Fruit fly (Drosophila melanogaster) whole organism, embryonic: ENCODE data around the gene LSm3.

Experiments
- BtbVII ChIP-seq: fragments of 200-800 bp; sonication (Bioruptor generic); optimal IDR thresholded peaks from 3 replicates; lab custom pipeline; 2017; ENCODE audit warnings: missing biosample characterization, mild to moderate bottlenecking, missing genetic modification characterization
- CG10321 ChIP-seq: fragments of 200-800 bp; sonication (Bioruptor generic); IDR thresholded peaks from 2 replicates; pipeline ENCODE4 v1.3.6; 2022; ENCODE audit warnings: missing biosample characterization, missing genetic modification characterization
- CG10462 ChIP-seq: fragments of 200-800 bp; sonication (Bioruptor generic); optimal IDR thresholded peaks from 2 replicates; lab custom pipeline; 2016; ENCODE audit warnings: missing biosample characterization, missing genetic modification characterization
- CG11723 ChIP-seq: fragments of 200-800 bp; sonication (Bioruptor generic); optimal IDR thresholded peaks from 2 replicates; lab custom pipeline; 2017; ENCODE audit warnings: missing biosample characterization, mild to moderate bottlenecking, missing genetic modification characterization
- CG12942 ChIP-seq: fragments of 200-800 bp; sonication (Bioruptor generic); optimal IDR thresholded peaks from 3 replicates; lab custom pipeline; 2016; ENCODE audit warnings: missing biosample characterization, missing genetic modification characterization
- CG13424 ChIP-seq: fragments of 200-800 bp; sonication (Bioruptor generic); optimal IDR thresholded peaks from 2 replicates; lab custom pipeline; 2019; ENCODE audit warnings: missing biosample characterization, mild to moderate bottlenecking, missing genetic modification characterization, moderate library complexity
- CG13624 ChIP-seq: fragments of 200-800 bp; sonication (Bioruptor generic); optimal IDR thresholded peaks from 2 replicates; lab custom pipeline; 2016; ENCODE audit warnings: missing biosample characterization, missing genetic modification characterization
- CG15514 ChIP-seq: fragments of 200-800 bp; sonication (Bioruptor generic); optimal IDR thresholded peaks from 3 replicates; lab custom pipeline; 2017; ENCODE audit warnings: missing biosample characterization, missing genetic modification characterization, mild to moderate bottlenecking, moderate library complexity, missing genetic modification reagents
- CG15601 ChIP-seq: fragments of 200-800 bp; sonication (Bioruptor generic); optimal IDR thresholded peaks from 3 replicates; lab custom pipeline; 2019; ENCODE audit warnings: missing biosample characterization, mild to moderate bottlenecking, missing genetic modification characterization, moderate library complexity
- CG16863 ChIP-seq: fragments of 200-800 bp; sonication (Bioruptor generic); optimal IDR thresholded peaks from 3 replicates; lab custom pipeline; 2016; ENCODE audit warnings: missing biosample characterization, missing genetic modification characterization
- CG17328 ChIP-seq: fragments of 200-800 bp; sonication (Bioruptor generic); IDR thresholded peaks from 2 replicates; pipeline ENCODE4 v1.3.6; 2022; ENCODE audit warnings: missing biosample characterization, missing genetic modification characterization
- CG17612 ChIP-seq: fragments of 200-800 bp; sonication (Bioruptor generic); IDR thresholded peaks from 2 replicates; pipeline ENCODE4 v1.3.6; 2022; ENCODE audit warnings: missing biosample characterization, missing genetic modification characterization
- CG18262 ChIP-seq: fragments of 200-800 bp; optimal IDR thresholded peaks from 3 replicates; lab custom pipeline; 2019; ENCODE audit warnings: missing biosample characterization, mild to moderate bottlenecking, missing genetic modification characterization, moderate library complexity
- CG7745 ChIP-seq: fragments of 200-800 bp; sonication (Bioruptor generic); optimal IDR thresholded peaks from 2 replicates; lab custom pipeline; 2018; ENCODE audit warnings: missing biosample characterization, mild to moderate bottlenecking, missing genetic modification characterization, moderate library complexity
- CG7928 ChIP-seq: fragments of 200-800 bp; sonication (Bioruptor generic); optimal IDR thresholded peaks from 2 replicates; lab custom pipeline; 2017; ENCODE audit warnings: missing biosample characterization, mild to moderate bottlenecking, missing genetic modification characterization
- CG8388 ChIP-seq: fragments of 200-800 bp; sonication (Bioruptor generic); optimal IDR thresholded peaks from 2 replicates; lab custom pipeline; 2019; ENCODE audit warnings: missing biosample characterization, mild to moderate bottlenecking, missing genetic modification characterization, moderate library complexity
- CG9876 ChIP-seq: fragments of 200-800 bp; sonication (Bioruptor generic); optimal IDR thresholded peaks from 2 replicates; lab custom pipeline; 2016; ENCODE audit warnings: missing biosample characterization, missing genetic modification characterization
- Chrac-16 ChIP-seq: fragments of 200-800 bp; sonication (Bioruptor generic); optimal IDR thresholded peaks from 3 replicates; lab custom pipeline; 2016; ENCODE audit warnings: missing biosample characterization, missing genetic modification characterization
- Dbx ChIP-seq: fragments of 200-800 bp; sonication (Bioruptor generic); IDR thresholded peaks from 3 replicates; pipeline ENCODE4 v1.3.6; 2022; ENCODE audit warnings: missing biosample characterization, missing genetic modification characterization
- Doc2 ChIP-seq: fragments of 200-800 bp; sonication (Bioruptor generic); IDR thresholded peaks from 2 replicates; pipeline ENCODE4 v1.3.6; 2022; ENCODE audit warnings: missing biosample characterization, missing genetic modification characterization
- HLH54F ChIP-seq: fragments of 200-800 bp; sonication (Bioruptor generic); optimal IDR thresholded peaks from 3 replicates; lab custom pipeline; 2016; ENCODE audit warnings: missing biosample characterization, missing genetic modification characterization
- HLHmδ ChIP-seq: fragments of 200-800 bp; sonication (Bioruptor generic); optimal IDR thresholded peaks from 2 replicates; lab custom pipeline; 2018; ENCODE audit warnings: missing biosample characterization, mild to moderate bottlenecking, missing genetic modification characterization, moderate library complexity
- Hey ChIP-seq: fragments of 200-800 bp; sonication (Bioruptor generic); optimal IDR thresholded peaks from 3 replicates; lab custom pipeline; 2018; ENCODE audit warnings: missing biosample characterization, mild to moderate bottlenecking, missing genetic modification characterization
- Hr78 ChIP-seq, 2 experiments: fragments of 200-800 bp in 1 of 2; fragments of >200 bp in 1 of 2; sonication (Bioruptor generic) in 1 of 2; optimal IDR thresholded peaks; 2 replicates each; lab custom pipeline; 2017 to 2019; ENCODE audit warnings: missing biosample characterization in 2 of 2, missing genetic modification characterization in 2 of 2, mild to moderate bottlenecking in 1 of 2, moderate library complexity in 1 of 2
- Hsf ChIP-seq: fragments of 200-800 bp; sonication (Bioruptor generic); optimal IDR thresholded peaks from 3 replicates; lab custom pipeline; 2016; ENCODE audit warnings: missing biosample characterization, missing genetic modification characterization
- MESR4 ChIP-seq: fragments of 200-800 bp; sonication (Bioruptor generic); optimal IDR thresholded peaks from 2 replicates; lab custom pipeline; 2018; ENCODE audit warnings: missing biosample characterization, mild to moderate bottlenecking, missing genetic modification characterization, moderate library complexity
- Max ChIP-seq: fragments of 200-800 bp; sonication (Bioruptor generic); optimal IDR thresholded peaks from 2 replicates; lab custom pipeline; 2016; ENCODE audit warnings: missing biosample characterization, mild to moderate bottlenecking, missing genetic modification characterization
- Med ChIP-seq: fragments of 200-800 bp; sonication (Bioruptor generic); peaks from one replicate; lab custom pipeline; 2016; ENCODE audit warnings: missing biosample characterization, missing genetic modification characterization, mild to moderate bottlenecking, inconsistent platforms, moderate library complexity
- NC2β ChIP-seq: fragments of 200-800 bp; sonication (Bioruptor generic); optimal IDR thresholded peaks from 2 replicates; lab custom pipeline; 2016; ENCODE audit warnings: missing biosample characterization, missing genetic modification characterization
- Neu2 ChIP-seq: fragments of 200-800 bp; sonication (Bioruptor generic); optimal IDR thresholded peaks from 3 replicates; lab custom pipeline; 2016; ENCODE audit warnings: missing biosample characterization, missing genetic modification characterization, borderline replicate concordance
- PHDP ChIP-seq: fragments of 200-800 bp; sonication (Bioruptor generic); optimal IDR thresholded peaks from 3 replicates; lab custom pipeline; 2018; ENCODE audit warnings: missing biosample characterization, mild to moderate bottlenecking, missing genetic modification characterization, moderate library complexity
- Sin3A ChIP-seq: fragments of >200 bp; optimal IDR thresholded peaks from 2 replicates; lab custom pipeline; 2018
- TFAM ChIP-seq: fragments of 200-800 bp; sonication (Bioruptor generic); optimal IDR thresholded peaks from 2 replicates; lab custom pipeline; 2017; ENCODE audit warnings: missing biosample characterization, missing genetic modification characterization, inconsistent platforms
- bowl ChIP-seq: fragments of 200-800 bp; sonication (Bioruptor generic); IDR thresholded peaks from 2 replicates; pipeline ENCODE4 v1.3.6; 2022; ENCODE audit warnings: missing biosample characterization, missing genetic modification characterization
- cas ChIP-seq: fragments of 200-800 bp; sonication (Bioruptor generic); IDR thresholded peaks from 2 replicates; pipeline ENCODE4 v1.3.6; 2022; ENCODE audit warnings: missing biosample characterization, missing genetic modification characterization
- crc ChIP-seq: fragments of 200-800 bp; sonication (Bioruptor generic); optimal IDR thresholded peaks from 2 replicates; lab custom pipeline; 2016; ENCODE audit warnings: missing biosample characterization, missing genetic modification characterization
- dati ChIP-seq: fragments of 200-800 bp; sonication (Bioruptor generic); IDR thresholded peaks from 2 replicates; pipeline ENCODE4 v1.3.6; 2022; ENCODE audit warnings: missing biosample characterization, missing genetic modification characterization
- ems ChIP-seq: fragments of 200-800 bp; sonication (Bioruptor generic); optimal IDR thresholded peaks from 3 replicates; lab custom pipeline; 2016; ENCODE audit warnings: missing biosample characterization, missing genetic modification characterization
- gfzf ChIP-seq: fragments of 200-800 bp; sonication (Bioruptor generic); optimal IDR thresholded peaks from 2 replicates; lab custom pipeline; 2016; ENCODE audit warnings: missing biosample characterization, mild to moderate bottlenecking, missing genetic modification characterization, moderate library complexity
- lbe ChIP-seq: fragments of 200-800 bp; sonication (Bioruptor generic); optimal IDR thresholded peaks from 2 replicates; lab custom pipeline; 2016; ENCODE audit warnings: missing biosample characterization, mild to moderate bottlenecking, missing genetic modification characterization
- otp ChIP-seq: fragments of 200-800 bp; sonication (Bioruptor generic); IDR thresholded peaks from 3 replicates; pipeline ENCODE4, ENCODE4 v1.3.6; 2022; ENCODE audit warnings: missing biosample characterization, missing genetic modification characterization
- scrt ChIP-seq: fragments of 200-800 bp; sonication (Bioruptor generic); optimal IDR thresholded peaks from 2 replicates; lab custom pipeline; 2018; ENCODE audit warnings: missing biosample characterization, mild to moderate bottlenecking, missing genetic modification characterization, moderate library complexity
- sens-2 ChIP-seq: fragments of 200-800 bp; sonication (Bioruptor generic); IDR thresholded peaks from 2 replicates; pipeline ENCODE4 v1.3.6; 2022; ENCODE audit warnings: missing biosample characterization, missing genetic modification characterization
- sisA ChIP-seq: fragments of 200-800 bp; sonication (Bioruptor generic); IDR thresholded peaks from 2 replicates; pipeline ENCODE4 v1.3.6; 2022; ENCODE audit warnings: missing biosample characterization, missing genetic modification characterization
- slbo ChIP-seq: fragments of 200-800 bp; sonication (Bioruptor generic); IDR thresholded peaks from 2 replicates; pipeline ENCODE4 v1.3.6; 2022; ENCODE audit warnings: missing biosample characterization, missing genetic modification characterization
- tin ChIP-seq: fragments of 200-800 bp; sonication (Bioruptor generic); optimal IDR thresholded peaks from 3 replicates; lab custom pipeline; 2016; ENCODE audit warnings: missing biosample characterization, missing genetic modification characterization
- tio ChIP-seq: fragments of 200-800 bp; sonication (Bioruptor generic); optimal IDR thresholded peaks from 2 replicates; lab custom pipeline; 2017; ENCODE audit warnings: missing biosample characterization, missing genetic modification characterization, inconsistent platforms
- tup ChIP-seq: fragments of 200-800 bp; sonication (Bioruptor generic); optimal IDR thresholded peaks from 2 replicates; lab custom pipeline; 2016; ENCODE audit warnings: missing biosample characterization, mild to moderate bottlenecking, missing genetic modification characterization, moderate library complexity
- vvl ChIP-seq: fragments of 200-800 bp; sonication (Bioruptor generic); IDR thresholded peaks from 2 replicates; pipeline ENCODE4 v1.3.6; 2022; ENCODE audit warnings: missing biosample characterization, missing genetic modification characterization

The LSm3 gene

DNA sequence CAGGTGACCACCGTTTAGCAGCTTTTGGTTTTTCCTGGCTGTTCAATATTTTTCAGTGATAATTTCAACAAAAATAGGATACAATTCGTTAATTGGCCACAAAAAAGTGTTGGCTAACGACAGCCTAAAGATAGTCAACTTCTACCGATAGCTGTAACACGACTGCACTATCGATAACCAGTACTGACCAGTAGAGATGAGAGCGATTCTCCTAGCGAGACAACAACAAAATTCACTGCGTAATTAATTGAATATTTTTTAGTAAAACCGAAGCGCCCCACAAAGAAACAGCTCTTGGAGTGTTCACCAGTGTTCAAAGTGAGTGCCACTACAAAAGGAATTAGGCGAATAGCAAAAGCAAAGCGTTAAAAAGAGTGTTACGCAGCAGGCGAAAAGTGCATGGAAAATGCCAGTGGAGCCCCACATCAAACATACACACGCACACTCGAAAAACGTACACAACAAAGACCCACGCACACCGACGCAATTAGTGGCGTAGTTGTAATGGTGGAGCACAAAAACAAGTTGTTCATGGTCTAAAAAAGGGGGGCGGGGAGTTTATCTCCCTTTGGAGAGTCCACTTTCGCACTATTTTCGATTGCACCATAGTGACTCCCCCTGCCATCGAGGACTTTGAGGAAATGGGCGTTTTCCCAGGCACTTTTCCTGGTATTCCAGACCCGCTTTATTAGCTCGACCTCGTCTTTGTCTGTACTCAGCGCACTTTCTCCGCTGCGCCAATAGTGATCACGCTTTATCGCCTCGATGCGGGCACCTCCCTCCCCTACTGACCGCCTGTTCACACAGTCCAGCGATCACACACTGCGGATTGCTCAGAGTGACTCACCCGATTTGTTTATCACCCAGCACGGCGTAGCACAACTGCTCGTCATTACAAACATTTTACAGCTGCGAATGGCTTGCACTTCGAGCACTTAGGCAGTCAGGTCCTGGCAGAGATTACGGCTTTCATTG lies 3.0 kb upstream of the LSm3 start, which contains the start of the genes Epp and Rab7 (continued):
- no peak for TF ChIP-seq Hr78 (GFP tag; optimal IDR thresholded peaks at IDR 0.05; lab: Kevin White, UChicago)
- TF ChIP-seq tin (GFP tag; lab: Kevin White, UChicago), result peak; percentile 10
- no peak for TF ChIP-seq CG7928
- TF ChIP-seq ems (GFP tag; lab: Kevin White, UChicago), result peak; percentile 68
- TF ChIP-seq Hsf (GFP tag; lab: Kevin White, UChicago), result peak; percentile 7
- TF ChIP-seq MESR4 (GFP tag; lab: Kevin White, UChicago), result peak; percentile 99
- no peak for TF ChIP-seq Neu2
- TF ChIP-seq CG8388 (GFP tag; lab: Kevin White, UChicago), result no peak
- TF ChIP-seq vvl (GFP tag; lab: Robert Waterston, UW), result peak; percentile 63
- TF ChIP-seq CG10321 (GFP tag; lab: Robert Waterston, UW), result peak; percentile 46; the same call in 1 of the 2 replicates
- TF ChIP-seq CG13624, result peak; percentile 97
- no peak for TF ChIP-seq Hey
- TF ChIP-seq CG18262 (tag; lab: Kevin White, UChicago), result peak; percentile 15
- no peak for TF ChIP-seq HLHmδ
- TF ChIP-seq gfzf, result peak; percentile 20
- TF ChIP-seq CG17612 (GFP tag; lab: Robert Waterston, UW), result no peak
- peak; percentile 19 for TF ChIP-seq CG13424
- TF ChIP-seq bowl (GFP tag; lab: Robert Waterston, UW), result no peak
- TF ChIP-seq dati (GFP tag; lab: Robert Waterston, UW), result no peak
- no peak for TF ChIP-seq tup (GFP tag; lab: Kevin White, UChicago)
- TF ChIP-seq lbe (GFP tag; lab: Kevin White, UChicago), result peak; percentile 56
- no peak for TF ChIP-seq CG7745
- no peak for TF ChIP-seq BtbVII (GFP tag; lab: Kevin White, UChicago)
- TF ChIP-seq CG9876, result no peak
- TF ChIP-seq CG12942 (GFP tag; lab: Kevin White, UChicago), result peak; percentile 41
- peak; percentile 44 for TF ChIP-seq PHDP (tag; lab: Kevin White, UChicago)
- no peak for TF ChIP-seq CG10462 (GFP tag; lab: Kevin White, UChicago)
- no peak for TF ChIP-seq CG17328 (GFP tag; lab: Robert Waterston, UW)
- peak; percentile 2 for TF ChIP-seq scrt (GFP tag; lab: Kevin White, UChicago)
- TF ChIP-seq otp, result peak; percentile 18; the same call in 1 of the 3 replicates
- TF ChIP-seq cas (GFP tag; lab: Robert Waterston, UW), result no peak
- peak; percentile 80 for TF ChIP-seq Sin3A
- peak; percentile 66 for TF ChIP-seq CG15514
- no peak for TF ChIP-seq sens-2 (GFP tag; lab: Robert Waterston, UW)
- TF ChIP-seq slbo (GFP tag; lab: Robert Waterston, UW), result peak; percentile 71
- no peak for TF ChIP-seq crc (GFP tag; lab: Kevin White, UChicago)
- peak; percentile 64 for TF ChIP-seq HLH54F (GFP tag; lab: Kevin White, UChicago)
- TF ChIP-seq CG15601, result peak; percentile 28
- TF ChIP-seq Chrac-16 (GFP tag; lab: Kevin White, UChicago), result no peak
- TF ChIP-seq sisA (GFP tag; lab: Robert Waterston, UW), result peak; percentile 22; the same call in 1 of the 2 replicates
- peak; percentile 36 for TF ChIP-seq CG16863 (GFP tag; lab: Kevin White, UChicago)
- peak; percentile 1 for TF ChIP-seq Max (GFP tag; lab: Kevin White, UChicago)
- TF ChIP-seq Doc2 (GFP tag; lab: Robert Waterston, UW), result no peak
- TF ChIP-seq CG11723 (GFP tag; lab: Kevin White, UChicago), result no peak
- peak; percentile 66; the same call in 2 of the 3 replicates for TF ChIP-seq Dbx (GFP tag; lab: Robert Waterston, UW)
- no peak for TF ChIP-seq TFAM (GFP tag; lab: Kevin White, UChicago)
- peak; percentile 43 for TF ChIP-seq NC2β
- TF ChIP-seq tio, result no peak
- peak; percentile 92 for TF ChIP-seq Med
